Fruit fly (Drosophila melanogaster): Measurements from ENCODE around the gene Ir7b.
A peak's percentile ranks its signal among the peaks of the same experiment; 100 is the strongest.

The Ir7b gene

DNA sequence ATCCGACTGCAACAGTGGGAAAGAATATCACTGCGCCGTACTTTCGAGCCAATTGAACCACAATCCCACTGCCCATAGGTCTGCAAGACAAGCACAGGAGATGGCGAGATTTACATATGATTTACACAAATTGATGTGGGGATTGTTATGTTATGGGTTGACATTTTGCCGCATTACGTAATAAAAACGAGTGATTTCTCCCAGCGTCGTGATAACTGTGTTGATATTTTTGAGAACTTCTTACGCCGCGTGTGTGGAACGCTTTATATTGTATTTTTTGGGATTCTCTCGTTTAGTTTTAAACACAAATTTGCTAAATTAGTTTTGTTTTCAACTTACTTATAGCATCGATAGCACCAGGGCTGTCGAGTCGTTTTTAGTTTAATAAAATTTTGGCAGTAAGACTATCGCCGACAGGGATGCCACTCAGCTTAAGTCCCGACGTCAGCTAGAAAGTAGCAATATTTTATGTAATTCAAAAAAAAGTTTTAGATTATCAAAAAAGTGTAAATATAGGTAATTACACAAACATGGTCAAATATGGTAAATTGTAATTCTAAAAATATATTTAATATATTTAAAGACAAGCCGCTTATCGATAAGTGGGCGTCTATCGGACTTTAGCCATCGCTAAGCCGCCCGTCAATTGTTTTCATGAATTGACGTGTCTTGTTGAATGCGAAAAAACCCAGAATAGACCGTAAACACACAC is 26.8 kb upstream of the Ir7b start, which contains the start of the genes CG45089, ND-MNLL and p115 (continued):
- TF ChIP-seq H2.0 (GFP tag; IDR thresholded peaks at IDR 0.05) (0 out of 2 replicates have a peak, but pooled peaks have one; percentile 14), Dfd (GFP tag; optimal IDR thresholded peaks at IDR 0.05) (no peak), amos (GFP tag; IDR thresholded peaks at IDR 0.05; ENCODE audit: partially characterized antibody) (peak; percentile 57), wdn (GFP tag; IDR thresholded peaks at IDR 0.05) (0 out of 2 replicates have a peak, but pooled peaks have one; percentile 40), CG11398 (GFP tag; optimal IDR thresholded peaks at IDR 0.05) (no peak), Myb (GFP tag; optimal IDR thresholded peaks at IDR 0.05) (peak; percentile 20), pzg (GFP tag; optimal IDR thresholded peaks at IDR 0.05) (peak; percentile 59), Bteb2 (GFP tag; optimal IDR thresholded peaks at IDR 0.05) (no peak), disco-r (GFP tag; optimal IDR thresholded peaks at IDR 0.05) (no peak), Hr51 (GFP tag; optimal IDR thresholded peaks at IDR 0.05) (peak; percentile 35 to 64), CG2712 (tag; optimal IDR thresholded peaks at IDR 0.05) (peak; percentile 81), pnt (GFP tag; optimal IDR thresholded peaks at IDR 0.05) (no peak), CG10209 (GFP tag; optimal IDR thresholded peaks at IDR 0.05) (peak; percentile 25), CrebB (tag; optimal IDR thresholded peaks at IDR 0.05) (no peak), CG8089 (GFP tag; optimal IDR thresholded peaks at IDR 0.05) (no peak), dati (GFP tag; IDR thresholded peaks at IDR 0.05) (no peak), Usf (GFP tag; optimal IDR thresholded peaks at IDR 0.05) (no peak), crc (GFP tag; optimal IDR thresholded peaks at IDR 0.05) (no peak), Ptx1 (GFP tag; IDR thresholded peaks at IDR 0.05) (peak; percentile 68), HLH3B (GFP tag; IDR thresholded peaks at IDR 0.05) (peak; percentile 30; the same call in 1 of the 2 replicates), CG9932 (GFP tag; IDR thresholded peaks at IDR 0.05) (peak; percentile 84), CG13624 (GFP tag; optimal IDR thresholded peaks at IDR 0.05) (peak; percentile 53), hb (GFP tag; IDR thresholded peaks at IDR 0.05; ENCODE audit: partially characterized antibody) (peak; percentile 35; the same call in 1 of the 3 replicates), Mes4 (GFP tag; optimal IDR thresholded peaks at IDR 0.05) (no peak), Neu2 (GFP tag; optimal IDR thresholded peaks at IDR 0.05; ENCODE audit: borderline replicate concordance) (no peak), CHES-1-like (GFP tag; optimal IDR thresholded peaks at IDR 0.05) (no peak), CG17912 (GFP tag; optimal IDR thresholded peaks at IDR 0.05) (no peak), CG11247 (GFP tag; IDR thresholded peaks at IDR 0.05) (peak; percentile 32; the same call in 1 of the 2 replicates), CG30431 (GFP tag; optimal IDR thresholded peaks at IDR 0.05) (no peak), CG17802 (tag; optimal IDR thresholded peaks at IDR 0.05) (no peak), CG17328 (GFP tag; IDR thresholded peaks at IDR 0.05) (0 out of 2 replicates have a peak, but pooled peaks have one; percentile 42), Rx (GFP tag; IDR thresholded peaks at IDR 0.05) (0 out of 2 replicates have a peak, but pooled peaks have one; percentile 3), CG10267 (tag; optimal IDR thresholded peaks at IDR 0.05) (peak; percentile 72), CG15479 (GFP tag; optimal IDR thresholded peaks at IDR 0.05) (no peak), CG16815 (GFP tag; optimal IDR thresholded peaks at IDR 0.05) (peak; percentile 8), CG6854 (GFP tag; optimal IDR thresholded peaks at IDR 0.05) (no peak), Chrac-16 (GFP tag; optimal IDR thresholded peaks at IDR 0.05) (peak; percentile 68), cwo (GFP tag; optimal IDR thresholded peaks at IDR 0.05) (no peak), ssp (GFP tag; IDR thresholded peaks at IDR 0.05) (peak; percentile 55), CG3995 (GFP tag; optimal IDR thresholded peaks at IDR 0.05) (peak; percentile 86), gce (GFP tag; IDR thresholded peaks at IDR 0.05) (no peak), CG12299 (tag; optimal IDR thresholded peaks at IDR 0.05) (no peak), CG15269 (tag; optimal IDR thresholded peaks at IDR 0.05) (peak; percentile 62), en (GFP tag; optimal IDR thresholded peaks at IDR 0.05) (no peak), CG13775 (GFP tag; optimal IDR thresholded peaks at IDR 0.05) (peak; percentile 65), CG34376 (GFP tag; optimal IDR thresholded peaks at IDR 0.05) (no peak), CG4360 (GFP tag; IDR thresholded peaks at IDR 0.05) (no peak), lola (GFP tag; optimal IDR thresholded peaks at IDR 0.05) (peak in 1 of 3 experiments; percentile 58), CG4730 (GFP tag; IDR thresholded peaks at IDR 0.05) (no peak)

Data from whole organism, embryonic.